Fruit fly (Drosophila melanogaster): Measurements from ENCODE around the gene CG14642.

- TF ChIP-seq usp (GFP tag; optimal IDR thresholded peaks at IDR 0.05) = no peak
- no peak for TF ChIP-seq pan (optimal IDR thresholded peaks at IDR 0.05)
- no peak for TF ChIP-seq EcR (GFP tag; optimal IDR thresholded peaks at IDR 0.05)
- TF ChIP-seq psq (optimal IDR thresholded peaks at IDR 0.05) = no peak
Measured at dm6 chr3R:4220030-4220429, 22.5 kb downstream of the CG14642 start, which contains the start of gene CG31516.

All from whole organism.